Fruit fly (Drosophila melanogaster) whole organism, embryonic: Measurements from ENCODE around the gene Atx2.

Source experiments
- BEAF-32 ChIP-seq: fragments of 200-800 bp; sonication (Bioruptor generic); optimal IDR thresholded peaks from 3 replicates; lab custom pipeline; 2017; ENCODE audit warnings: missing biosample characterization, missing genetic modification characterization, mild to moderate bottlenecking, moderate library complexity, missing genetic modification reagents
- CG10209 ChIP-seq: fragments of 200-800 bp; sonication (Bioruptor generic); optimal IDR thresholded peaks from 3 replicates; lab custom pipeline; 2017; ENCODE audit warnings: missing biosample characterization, mild to moderate bottlenecking, missing genetic modification characterization, missing genetic modification reagents
- CG1024 ChIP-seq: fragments of 200-800 bp; sonication (Bioruptor generic); IDR thresholded peaks from 2 replicates; pipeline ENCODE4 v1.3.6; 2022; ENCODE audit warnings: missing biosample characterization, missing genetic modification characterization
- CG10274 ChIP-seq: fragments of 200-800 bp; sonication (Bioruptor generic); optimal IDR thresholded peaks from 3 replicates; lab custom pipeline; 2017; ENCODE audit warnings: missing biosample characterization, mild to moderate bottlenecking, missing genetic modification characterization
- CG12155 ChIP-seq: fragments of 200-800 bp; sonication (Bioruptor generic); optimal IDR thresholded peaks from 3 replicates; lab custom pipeline; 2016; ENCODE audit warnings: missing biosample characterization, missing genetic modification characterization
- CG1233 ChIP-seq: fragments of 200-800 bp; sonication (Bioruptor generic); optimal IDR thresholded peaks from 4 replicates; lab custom pipeline; 2018; ENCODE audit warnings: missing biosample characterization, mild to moderate bottlenecking, missing genetic modification characterization
- CG12391 ChIP-seq: fragments of 200-800 bp; sonication (Bioruptor generic); optimal IDR thresholded peaks from 3 replicates; lab custom pipeline; 2018; ENCODE audit warnings: missing biosample characterization, mild to moderate bottlenecking, missing genetic modification characterization, moderate library complexity
- CG12769 ChIP-seq: fragments of 200-800 bp; sonication (Bioruptor generic); optimal IDR thresholded peaks from 2 replicates; lab custom pipeline; 2019; ENCODE audit warnings: missing biosample characterization, mild to moderate bottlenecking, missing genetic modification characterization, moderate library complexity
- CG13424 ChIP-seq: fragments of 200-800 bp; sonication (Bioruptor generic); optimal IDR thresholded peaks from 2 replicates; lab custom pipeline; 2019; ENCODE audit warnings: missing biosample characterization, mild to moderate bottlenecking, missing genetic modification characterization, moderate library complexity
- CG17829 ChIP-seq: fragments of 200-800 bp; optimal IDR thresholded peaks from 2 replicates; lab custom pipeline; 2019; ENCODE audit warnings: missing biosample characterization, mild to moderate bottlenecking, missing genetic modification characterization, moderate library complexity
- CG1832 ChIP-seq: fragments of 200-800 bp; sonication (Bioruptor generic); optimal IDR thresholded peaks from 2 replicates; lab custom pipeline; 2017; ENCODE audit warnings: missing biosample characterization, mild to moderate bottlenecking, missing genetic modification characterization, inconsistent platforms
- CG30403 ChIP-seq: fragments of 200-800 bp; sonication (Bioruptor generic); optimal IDR thresholded peaks from 3 replicates; lab custom pipeline; 2016; ENCODE audit warnings: missing biosample characterization, missing genetic modification characterization
- CG32772 ChIP-seq: fragments of 200-800 bp; sonication (Bioruptor generic); IDR thresholded peaks from 2 replicates; pipeline ENCODE4 v1.3.6; 2022; ENCODE audit warnings: missing biosample characterization, missing genetic modification characterization
- CG3281 ChIP-seq: fragments of 200-800 bp; sonication (Bioruptor generic); optimal IDR thresholded peaks from 3 replicates; lab custom pipeline; 2017; ENCODE audit warnings: missing biosample characterization, mild to moderate bottlenecking, missing genetic modification characterization
- CG3847 ChIP-seq: fragments of 200-800 bp; sonication (Bioruptor generic); IDR thresholded peaks from 2 replicates; pipeline ENCODE4 v1.3.6; 2022; ENCODE audit warnings: missing biosample characterization, missing genetic modification characterization
- CG6254 ChIP-seq: fragments of 200-800 bp; sonication (Bioruptor generic); optimal IDR thresholded peaks from 3 replicates; lab custom pipeline; 2017; ENCODE audit warnings: mild to moderate bottlenecking, missing biosample characterization, missing genetic modification reagents, missing genetic modification characterization
- CG6654 ChIP-seq: fragments of 200-800 bp; sonication (Bioruptor generic); optimal IDR thresholded peaks from 2 replicates; lab custom pipeline; 2017; ENCODE audit warnings: missing biosample characterization, mild to moderate bottlenecking, missing genetic modification characterization
- CG8089 ChIP-seq: fragments of 200-800 bp; sonication (Bioruptor generic); optimal IDR thresholded peaks from 3 replicates; lab custom pipeline; 2016; ENCODE audit warnings: missing biosample characterization, missing genetic modification characterization
- Camta ChIP-seq: fragments of 200-800 bp; sonication (Bioruptor generic); optimal IDR thresholded peaks from 2 replicates; lab custom pipeline; 2016; ENCODE audit warnings: missing biosample characterization, missing genetic modification characterization
- Chrac-16 ChIP-seq: fragments of 200-800 bp; sonication (Bioruptor generic); optimal IDR thresholded peaks from 3 replicates; lab custom pipeline; 2016; ENCODE audit warnings: missing biosample characterization, missing genetic modification characterization
- Dad ChIP-seq: fragments of 200-800 bp; sonication (Bioruptor generic); optimal IDR thresholded peaks from 3 replicates; lab custom pipeline; 2016; ENCODE audit warnings: missing biosample characterization, missing genetic modification characterization
- Dfd ChIP-seq, 2 experiments: fragments of >200 bp; optimal IDR thresholded peaks; 2 replicates each; lab custom pipeline; 2017; ENCODE audit warnings: missing biosample characterization in 2 of 2, missing genetic modification characterization in 2 of 2
- E2f1 ChIP-seq: fragments of 200-800 bp; sonication (Bioruptor generic); IDR thresholded peaks from 2 replicates; pipeline ENCODE4 v1.3.6; 2022; ENCODE audit warnings: missing biosample characterization, missing genetic modification characterization
- ERR ChIP-seq: fragments of 200-800 bp; sonication (Bioruptor generic); optimal IDR thresholded peaks from 2 replicates; lab custom pipeline; 2016; ENCODE audit warnings: missing biosample characterization, missing genetic modification characterization
- HLH4C ChIP-seq: fragments of 200-800 bp; sonication (Bioruptor generic); IDR thresholded peaks from 3 replicates; pipeline ENCODE4 v1.3.6; 2022; ENCODE audit warnings: missing biosample characterization, missing genetic modification characterization; ENCODE audit not compliant: partially characterized antibody
- Hmr ChIP-seq: fragments of 200-800 bp; sonication (Bioruptor generic); optimal IDR thresholded peaks from 3 replicates; lab custom pipeline; 2017; ENCODE audit warnings: mild to moderate bottlenecking, missing biosample characterization, missing genetic modification reagents, missing genetic modification characterization
- Hr39 ChIP-seq: fragments of >200 bp; optimal IDR thresholded peaks from 2 replicates; lab custom pipeline; 2017
- Nf-YC ChIP-seq: fragments of 200-800 bp; optimal IDR thresholded peaks from 3 replicates; lab custom pipeline; 2019; ENCODE audit warnings: missing biosample characterization, mild to moderate bottlenecking, missing genetic modification characterization, moderate library complexity
- NfI ChIP-seq: fragments of 200-800 bp; sonication (Bioruptor generic); optimal IDR thresholded peaks from 3 replicates; lab custom pipeline; 2018; ENCODE audit warnings: missing biosample characterization, mild to moderate bottlenecking, missing genetic modification characterization, moderate library complexity
- Ptx1 ChIP-seq: fragments of 200-800 bp; sonication (Bioruptor generic); IDR thresholded peaks from 2 replicates; pipeline ENCODE4 v1.3.6; 2022; ENCODE audit warnings: missing biosample characterization, missing genetic modification characterization
- Trl ChIP-seq, 3 experiments: fragments of >200 bp in 2 of 3; fragments of 200-800 bp in 1 of 3; sonication (Bioruptor generic) in 1 of 3; optimal IDR thresholded peaks; 2 replicates in 1 of 3; 3 replicates in 2 of 3; lab custom pipeline; 2016 to 2017; ENCODE audit warnings: missing biosample characterization in 1 of 3, missing genetic modification characterization in 1 of 3
- az2 ChIP-seq: fragments of 200-800 bp; sonication (Bioruptor generic); optimal IDR thresholded peaks from 3 replicates; lab custom pipeline; 2016; ENCODE audit warnings: missing biosample characterization, missing genetic modification characterization
- chif ChIP-seq, 2 experiments: fragments of 200-800 bp; sonication (Bioruptor generic); optimal IDR thresholded peaks; 3 replicates each; lab custom pipeline; 2016; ENCODE audit warnings: missing biosample characterization in 2 of 2, missing genetic modification characterization in 2 of 2
- chinmo ChIP-seq: fragments of 200-800 bp; sonication (Bioruptor generic); IDR thresholded peaks from 4 replicates; pipeline ENCODE4 v1.3.6; 2022; ENCODE audit warnings: missing biosample characterization, missing genetic modification characterization; ENCODE audit not compliant: partially characterized antibody
- crol ChIP-seq: fragments of 200-800 bp; sonication (Bioruptor generic); IDR thresholded peaks from 2 replicates; pipeline ENCODE4 v1.3.6; 2022; ENCODE audit warnings: missing biosample characterization, missing genetic modification characterization
- da ChIP-seq: fragments of 200-800 bp; sonication (Bioruptor generic); optimal IDR thresholded peaks from 2 replicates; lab custom pipeline; 2016; ENCODE audit warnings: missing biosample characterization, missing genetic modification characterization
- dan ChIP-seq: fragments of 200-800 bp; sonication (Bioruptor generic); IDR thresholded peaks from 2 replicates; pipeline ENCODE4 v1.3.6; 2022; ENCODE audit warnings: missing biosample characterization, missing genetic modification characterization
- disco-r ChIP-seq: fragments of 200-800 bp; sonication (Bioruptor generic); optimal IDR thresholded peaks from 2 replicates; lab custom pipeline; 2016; ENCODE audit warnings: missing biosample characterization, missing genetic modification characterization
- gcm2 ChIP-seq: fragments of 200-800 bp; sonication (Bioruptor generic); optimal IDR thresholded peaks from 2 replicates; lab custom pipeline; 2016; ENCODE audit warnings: missing biosample characterization, missing genetic modification characterization
- her ChIP-seq: fragments of 200-800 bp; sonication (Bioruptor generic); optimal IDR thresholded peaks from 2 replicates; lab custom pipeline; 2016; ENCODE audit warnings: missing biosample characterization, missing genetic modification characterization
- lilli ChIP-seq: fragments of 200-800 bp; sonication (Bioruptor generic); optimal IDR thresholded peaks from 3 replicates; lab custom pipeline; 2016; ENCODE audit warnings: missing biosample characterization, missing genetic modification characterization
- otp ChIP-seq: fragments of 200-800 bp; sonication (Bioruptor generic); IDR thresholded peaks from 3 replicates; pipeline ENCODE4, ENCODE4 v1.3.6; 2022; ENCODE audit warnings: missing biosample characterization, missing genetic modification characterization
- repo ChIP-seq: fragments of 200-800 bp; sonication (Bioruptor generic); optimal IDR thresholded peaks from 2 replicates; lab custom pipeline; 2016; ENCODE audit warnings: missing biosample characterization, missing genetic modification characterization
- rib ChIP-seq: fragments of 200-800 bp; sonication (Bioruptor generic); IDR thresholded peaks from 2 replicates; pipeline ENCODE4 v1.3.6; 2022; ENCODE audit warnings: missing biosample characterization, missing genetic modification characterization
- row ChIP-seq: fragments of 200-800 bp; sonication (Bioruptor generic); IDR thresholded peaks from 3 replicates; pipeline ENCODE4 v1.3.6; 2022; ENCODE audit warnings: missing biosample characterization, missing genetic modification characterization
- sisA ChIP-seq: fragments of 200-800 bp; sonication (Bioruptor generic); IDR thresholded peaks from 2 replicates; pipeline ENCODE4 v1.3.6; 2022; ENCODE audit warnings: missing biosample characterization, missing genetic modification characterization
- sna ChIP-seq: fragments of 200-800 bp; sonication (Bioruptor generic); IDR thresholded peaks from 2 replicates; pipeline ENCODE4 v1.3.6; 2022; ENCODE audit warnings: missing biosample characterization, missing genetic modification characterization; ENCODE audit not compliant: partially characterized antibody
- sqz ChIP-seq: fragments of 200-800 bp; sonication (Bioruptor generic); optimal IDR thresholded peaks from 3 replicates; lab custom pipeline; 2018; ENCODE audit warnings: missing biosample characterization, mild to moderate bottlenecking, missing genetic modification characterization
- tio ChIP-seq: fragments of 200-800 bp; sonication (Bioruptor generic); optimal IDR thresholded peaks from 2 replicates; lab custom pipeline; 2017; ENCODE audit warnings: missing biosample characterization, missing genetic modification characterization, inconsistent platforms
- usp ChIP-seq: fragments of >200 bp; optimal IDR thresholded peaks from 2 replicates; lab custom pipeline; 2017; ENCODE audit warnings: missing biosample characterization, missing genetic modification characterization
- vnd ChIP-seq: fragments of 200-800 bp; sonication (Bioruptor generic); IDR thresholded peaks from 3 replicates; pipeline ENCODE4 v1.3.6; 2022; ENCODE audit warnings: missing biosample characterization, missing genetic modification characterization; ENCODE audit not compliant: partially characterized antibody

The Atx2 gene

dm6 chr3R:15408131-15408731, at the start of gene Atx2 (continued):
- TF ChIP-seq dan (GFP tag; lab: Robert Waterston, UW): no peak
- no peak for TF ChIP-seq tio (GFP tag; lab: Kevin White, UChicago)
- TF ChIP-seq CG1233 (GFP tag; lab: Kevin White, UChicago): peak; percentile 3
- peak; percentile 40 for TF ChIP-seq ERR (GFP tag; lab: Kevin White, UChicago)
- TF ChIP-seq lilli (GFP tag; lab: Kevin White, UChicago): peak; percentile 50
- no peak for TF ChIP-seq Dfd (GFP tag; optimal IDR thresholded peaks at IDR 0.05; lab: Kevin White, UChicago)
- TF ChIP-seq vnd: peak; percentile 96
- TF ChIP-seq CG6654: no peak
- peak; percentile 99 for TF ChIP-seq BEAF-32 (GFP tag; lab: Kevin White, UChicago)
- TF ChIP-seq CG1832 (GFP tag; lab: Kevin White, UChicago): no peak
- TF ChIP-seq Nf-YC (tag; lab: Kevin White, UChicago): peak; percentile 5
- no peak for TF ChIP-seq Ptx1 (GFP tag; lab: Robert Waterston, UW)
- TF ChIP-seq Dad (GFP tag; lab: Kevin White, UChicago): peak; percentile 25
- TF ChIP-seq chif (GFP tag; optimal IDR thresholded peaks at IDR 0.05; lab: Kevin White, UChicago): peak in 1 of 2 experiments; percentile 26
- no peak for TF ChIP-seq CG6254 (GFP tag; lab: Kevin White, UChicago)
- TF ChIP-seq Camta (GFP tag; lab: Kevin White, UChicago): no peak
- TF ChIP-seq row (GFP tag; lab: Robert Waterston, UW): peak; percentile 54
- TF ChIP-seq CG10209 (GFP tag; lab: Kevin White, UChicago): peak; percentile 26
- TF ChIP-seq her (GFP tag; lab: Kevin White, UChicago): peak; percentile 55
- TF ChIP-seq CG12391: peak; percentile 34
- TF ChIP-seq repo (GFP tag; lab: Kevin White, UChicago): no peak
- TF ChIP-seq CG17829 (tag; lab: Kevin White, UChicago): peak; percentile 42
- peak; percentile 59 for TF ChIP-seq CG12155 (GFP tag; lab: Kevin White, UChicago)
- peak; percentile 97 for TF ChIP-seq HLH4C (GFP tag; lab: Robert Waterston, UW)
- TF ChIP-seq Hr39 (lab: Kevin White, UChicago): no peak
- TF ChIP-seq disco-r (GFP tag; lab: Kevin White, UChicago): peak; percentile 14
- TF ChIP-seq CG30403 (GFP tag; lab: Kevin White, UChicago): peak; percentile 45
- no peak for TF ChIP-seq usp (GFP tag; lab: Kevin White, UChicago)
- TF ChIP-seq CG13424 (tag; lab: Kevin White, UChicago): no peak
- no peak for TF ChIP-seq rib
- no peak for TF ChIP-seq az2 (GFP tag; lab: Kevin White, UChicago)
- no peak for TF ChIP-seq gcm2
- TF ChIP-seq CG32772 (GFP tag; lab: Robert Waterston, UW): peak; percentile 35; the same call in 1 of the 2 replicates
- peak; percentile 59 for TF ChIP-seq Hmr (GFP tag; lab: Kevin White, UChicago)
- TF ChIP-seq sqz (GFP tag; lab: Kevin White, UChicago): peak; percentile 53
- TF ChIP-seq CG8089: no peak
- peak; percentile 38; the same call in 1 of the 2 replicates for TF ChIP-seq E2f1
- TF ChIP-seq CG12769 (tag; lab: Kevin White, UChicago): no peak
- no peak for TF ChIP-seq CG1024 (GFP tag; lab: Robert Waterston, UW)
- no peak for TF ChIP-seq Trl (optimal IDR thresholded peaks at IDR 0.05; lab: Kevin White, UChicago)
- TF ChIP-seq Trl (GFP tag; optimal IDR thresholded peaks at IDR 0.05; lab: Kevin White, UChicago): peak; percentile 24
- peak; percentile 66 for TF ChIP-seq CG3847 (GFP tag; lab: Robert Waterston, UW)
- TF ChIP-seq chinmo (GFP tag; lab: Robert Waterston, UW): peak; percentile 95
- TF ChIP-seq CG10274 (GFP tag; lab: Kevin White, UChicago): no peak
- TF ChIP-seq otp (GFP tag; lab: Robert Waterston, UW): no peak
- no peak for TF ChIP-seq sisA (GFP tag; lab: Robert Waterston, UW)
- TF ChIP-seq sna: peak; percentile 92
- no peak for TF ChIP-seq Chrac-16
- no peak for TF ChIP-seq crol (GFP tag; lab: Robert Waterston, UW)
- no peak for TF ChIP-seq CG3281 (GFP tag; lab: Kevin White, UChicago)
- TF ChIP-seq NfI (GFP tag; lab: Kevin White, UChicago): peak; percentile 46
- TF ChIP-seq da: no peak
